Worm (Caenorhabditis elegans) whole organism, L1 larva: Measurements from ENCODE around the gene srz-56.

Source experiments
- C34B4.2 ChIP-seq: sonication (generic microtip); optimal IDR thresholded peaks from 2 replicates; lab custom pipeline; 2017; ENCODE audit warnings: mild to moderate bottlenecking, missing genetic modification characterization, missing compliant biosample characterization
- aha-1 ChIP-seq: fragments of 150-350 bp; optimal IDR thresholded peaks from 2 replicates; lab custom pipeline; 2014; ENCODE audit warnings: missing biosample characterization, missing genetic modification characterization
- aly-2 ChIP-seq: fragments of 150-350 bp; optimal IDR thresholded peaks from 2 replicates; lab custom pipeline; 2014; ENCODE audit warnings: missing biosample characterization, missing genetic modification characterization
- ama-1 ChIP-seq: fragments of 150-350 bp; optimal IDR thresholded peaks from 2 replicates; lab custom pipeline; 2014
- blmp-1 ChIP-seq: fragments of 150-350 bp; optimal IDR thresholded peaks from 2 replicates; lab custom pipeline; 2014; ENCODE audit warnings: missing biosample characterization, missing genetic modification characterization
- ceh-82 ChIP-seq, 3 experiments: fragments of 150-350 bp in 1 of 3; sonication (generic microtip) in 2 of 3; optimal IDR thresholded peaks; 2 replicates each; lab custom pipeline; 2014 to 2017; ENCODE audit warnings: missing biosample characterization in 3 of 3, missing genetic modification characterization in 3 of 3
- ceh-88 ChIP-seq: fragments of 200-800 bp; sonication (Bioruptor generic); IDR thresholded peaks from 2 replicates; pipeline ENCODE4 v1.3.6; 2022; ENCODE audit warnings: missing genetic modification characterization, missing compliant biosample characterization
- ceh-90 ChIP-seq: sonication (generic microtip); optimal IDR thresholded peaks from 2 replicates; lab custom pipeline; 2016; ENCODE audit warnings: missing genetic modification characterization, missing compliant biosample characterization
- dpl-1 ChIP-seq, 3 experiments: fragments of 150-350 bp in 2 of 3; sonication (generic microtip) in 1 of 3; optimal IDR thresholded peaks; 2 replicates each; lab custom pipeline; 2014 to 2017; ENCODE audit warnings: missing biosample characterization in 3 of 3, missing genetic modification characterization in 3 of 3, missing genetic modification reagents in 3 of 3
- efl-1 ChIP-seq, 4 experiments: fragments of 150-350 bp; optimal IDR thresholded peaks in 3 of 4; peaks in 1 of 4; 1 replicate in 1 of 4; 2 replicates in 3 of 4; lab custom pipeline; 2014; ENCODE audit warnings: missing biosample characterization in 2 of 4, missing genetic modification characterization in 2 of 4, missing genetic modification reagents in 2 of 4
- efl-3 ChIP-seq: fragments of 200-800 bp; sonication (Bioruptor generic); optimal IDR thresholded peaks from 2 replicates; lab custom pipeline; 2018; ENCODE audit warnings: mild to moderate bottlenecking, missing genetic modification characterization, missing compliant biosample characterization
- elt-2 ChIP-seq: sonication (generic microtip); optimal IDR thresholded peaks from 2 replicates; lab custom pipeline; 2016; ENCODE audit warnings: missing genetic modification characterization, mild to moderate bottlenecking, inconsistent platforms, missing compliant biosample characterization, missing genetic modification reagents
- elt-3 ChIP-seq, 6 experiments: fragments of 150-350 bp in 1 of 6; sonication (generic microtip); optimal IDR thresholded peaks; 2 replicates each; lab custom pipeline; 2017 to 2018; ENCODE audit warnings: missing biosample characterization in 6 of 6, missing genetic modification characterization in 6 of 6, inconsistent platforms in 1 of 6
- ets-5 ChIP-seq: fragments of 200-800 bp; sonication (Bioruptor generic); IDR thresholded peaks from 2 replicates; pipeline ENCODE4 v1.3.6; 2022; ENCODE audit warnings: missing genetic modification characterization, missing compliant biosample characterization
- fkh-10 ChIP-seq: sonication (generic microtip); optimal IDR thresholded peaks from 2 replicates; lab custom pipeline; 2017; ENCODE audit warnings: missing biosample characterization, missing genetic modification reagents, missing genetic modification characterization
- hlh-17 ChIP-seq: fragments of 200-800 bp; sonication (Bioruptor generic); optimal IDR thresholded peaks from 2 replicates; lab custom pipeline; 2018; ENCODE audit warnings: missing genetic modification characterization, mild to moderate bottlenecking, missing compliant biosample characterization, moderate library complexity, borderline replicate concordance
- isw-1 ChIP-seq: fragments of 200-800 bp; sonication (Bioruptor generic); IDR thresholded peaks from 2 replicates; pipeline ENCODE4 v1.3.6; 2022; ENCODE audit warnings: missing genetic modification characterization, missing compliant biosample characterization
- lin-35 ChIP-seq, 2 experiments: fragments of 150-350 bp; optimal IDR thresholded peaks; 2 replicates each; lab custom pipeline; 2014; ENCODE audit warnings: missing biosample characterization in 2 of 2, missing genetic modification characterization in 2 of 2, missing genetic modification reagents in 2 of 2
- lin-39 ChIP-seq: fragments of 150-350 bp; optimal IDR thresholded peaks from 2 replicates; lab custom pipeline; 2014; ENCODE audit warnings: missing biosample characterization, missing genetic modification reagents, missing genetic modification characterization
- mef-2 ChIP-seq: fragments of 150-350 bp; optimal IDR thresholded peaks from 2 replicates; lab custom pipeline; 2014; ENCODE audit warnings: missing biosample characterization, missing genetic modification characterization
- mep-1 ChIP-seq: fragments of 150-350 bp; optimal IDR thresholded peaks from 2 replicates; lab custom pipeline; 2014; ENCODE audit warnings: missing biosample characterization, missing genetic modification characterization
- nhr-11 ChIP-seq: fragments of 150-350 bp; optimal IDR thresholded peaks from 2 replicates; lab custom pipeline; 2014; ENCODE audit warnings: missing biosample characterization, missing genetic modification characterization
- nhr-12 ChIP-seq: sonication (generic microtip); optimal IDR thresholded peaks from 2 replicates; lab custom pipeline; 2017; ENCODE audit warnings: missing biosample characterization, missing genetic modification characterization
- nhr-19 ChIP-seq: fragments of 200-800 bp; sonication (Bioruptor generic); conservative IDR thresholded peaks from 2 replicates; pipeline ENCODE4 v1.3.6; 2022; ENCODE audit warnings: missing genetic modification characterization, missing compliant biosample characterization
- nhr-20 ChIP-seq: sonication (generic microtip); optimal IDR thresholded peaks from 2 replicates; lab custom pipeline; 2016; ENCODE audit warnings: mild to moderate bottlenecking, missing genetic modification characterization, missing compliant biosample characterization
- nhr-71 ChIP-seq: sonication (generic microtip); optimal IDR thresholded peaks from 2 replicates; lab custom pipeline; 2016; ENCODE audit warnings: mild to moderate bottlenecking, missing genetic modification characterization, moderate library complexity, missing compliant biosample characterization
- nhr-76 ChIP-seq: sonication (generic microtip); optimal IDR thresholded peaks from 2 replicates; lab custom pipeline; 2017; ENCODE audit warnings: missing biosample characterization, missing genetic modification characterization
- nhr-77 ChIP-seq: fragments of 150-350 bp; optimal IDR thresholded peaks from 2 replicates; lab custom pipeline; 2014; ENCODE audit warnings: missing biosample characterization, missing genetic modification characterization
- nhr-84 ChIP-seq: sonication (generic microtip); optimal IDR thresholded peaks from 2 replicates; lab custom pipeline; 2017; ENCODE audit warnings: missing biosample characterization, missing genetic modification characterization
- nhr-85 ChIP-seq: sonication (generic microtip); peaks from one replicate; lab custom pipeline; 2016; ENCODE audit warnings: missing genetic modification characterization, inconsistent platforms, missing compliant biosample characterization
- pax-3 ChIP-seq: fragments of 200-800 bp; sonication (Bioruptor generic); optimal IDR thresholded peaks from 2 replicates; lab custom pipeline; 2018; ENCODE audit warnings: mild to moderate bottlenecking, missing genetic modification characterization, moderate library complexity, missing compliant biosample characterization
- snu-23 ChIP-seq: sonication (generic microtip); optimal IDR thresholded peaks from 2 replicates; lab custom pipeline; 2016; ENCODE audit warnings: missing genetic modification characterization, missing compliant biosample characterization
- sox-4 ChIP-seq: sonication (generic microtip); optimal IDR thresholded peaks from 2 replicates; lab custom pipeline; 2016; ENCODE audit warnings: missing genetic modification characterization, missing compliant biosample characterization
- swsn-7 ChIP-seq: sonication (generic microtip); optimal IDR thresholded peaks from 2 replicates; lab custom pipeline; 2016; ENCODE audit warnings: missing genetic modification characterization, missing compliant biosample characterization
- tlp-1 ChIP-seq: fragments of 150-350 bp; optimal IDR thresholded peaks from 2 replicates; lab custom pipeline; 2014; ENCODE audit warnings: missing biosample characterization, missing genetic modification characterization
- unc-130 ChIP-seq: fragments of 150-350 bp; optimal IDR thresholded peaks from 2 replicates; lab custom pipeline; 2017; ENCODE audit warnings: missing biosample characterization, missing genetic modification characterization, inconsistent platforms
- unc-30 ChIP-seq: sonication (generic microtip); optimal IDR thresholded peaks from 2 replicates; lab custom pipeline; 2017; ENCODE audit warnings: missing biosample characterization, missing genetic modification characterization
- unc-86 ChIP-seq: sonication (generic microtip); optimal IDR thresholded peaks from 2 replicates; lab custom pipeline; 2016; ENCODE audit warnings: missing genetic modification characterization, missing compliant biosample characterization
- unc-98 ChIP-seq: fragments of 200-800 bp; sonication (Bioruptor generic); IDR thresholded peaks from 2 replicates; pipeline ENCODE4 v1.3.6; 2022; ENCODE audit warnings: missing genetic modification characterization, missing compliant biosample characterization
- zag-1 ChIP-seq: fragments of 150-350 bp; optimal IDR thresholded peaks from 2 replicates; lab custom pipeline; 2014; ENCODE audit warnings: missing biosample characterization, missing genetic modification characterization
- ztf-11 ChIP-seq, 2 experiments: sonication (generic microtip); optimal IDR thresholded peaks; 2 replicates each; lab custom pipeline; 2016 to 2017; ENCODE audit warnings: missing genetic modification characterization in 2 of 2, missing biosample characterization in 1 of 2, missing compliant biosample characterization in 1 of 2

Gene srz-56

ce11 chrIII:2271016-2271590, 30.5 kb downstream of the srz-56 start:
- TF ChIP-seq dpl-1 (GFP tag; optimal IDR thresholded peaks at IDR 0.05; lab: Kevin White, UChicago) = peak in 1 of 3 experiments; percentile 3
- TF ChIP-seq efl-1 (optimal IDR thresholded peaks at IDR 0.05; lab: Kevin White, UChicago) = peak in 1 of 2 experiments; percentile 50
- TF ChIP-seq efl-1 (GFP tag; optimal IDR thresholded peaks at IDR 0.05 in 1 of 2; lab: Kevin White, UChicago) = peak; percentile 32 to 93
- TF ChIP-seq, all 84 proteins: peak for 2; not testable (repeated sequence) for 82

- TF ChIP-seq unc-86 (tag; lab: Kevin White, UChicago) (no peak), aha-1 (tag; lab: Kevin White, UChicago) (no peak), pax-3 (tag; lab: Kevin White, UChicago) (no peak), lin-35 (GFP tag; optimal IDR thresholded peaks at IDR 0.05; lab: Kevin White, UChicago) (peak in 1 of 2 experiments; percentile 13), ets-5 (no peak), ztf-11 (tag; optimal IDR thresholded peaks at IDR 0.05; lab: Kevin White, UChicago) (no peak), aly-2 (tag; lab: Kevin White, UChicago) (no peak), efl-1 (optimal IDR thresholded peaks at IDR 0.05; lab: Kevin White, UChicago) (no peak), efl-1 (GFP tag; optimal IDR thresholded peaks at IDR 0.05 in 1 of 2; lab: Kevin White, UChicago) (peak in 1 of 2 experiments; percentile 75)
Measured at ce11 chrIII:2272075-2272474, 31.5 kb downstream of the srz-56 start, which contains the start of gene fbxa-48. TSS of gene fbxa-48 (minus strand) at chrIII:2272175.

ce11 chrIII:2272732-2273131, 32.2 kb downstream of the srz-56 start, which contains the start of gene fbxa-39:
TSS of gene fbxa-39 (plus strand) at chrIII:2273032.
- TF ChIP-seq nhr-12 (tag; lab: Kevin White, UChicago) = no peak
- TF ChIP-seq lin-35 (GFP tag; optimal IDR thresholded peaks at IDR 0.05; lab: Kevin White, UChicago) = no peak
- no peak for TF ChIP-seq zag-1 (tag; lab: Kevin White, UChicago)
- no peak for TF ChIP-seq ceh-88 (GFP tag; lab: Robert Waterston, UW)
- no peak for TF ChIP-seq mep-1
- no peak for TF ChIP-seq efl-3 (GFP tag; lab: Kevin White, UChicago)
- no peak for TF ChIP-seq C34B4.2
- no peak for TF ChIP-seq ama-1 (lab: Kevin White, UChicago)
- TF ChIP-seq tlp-1 (tag; lab: Kevin White, UChicago) = no peak
- TF ChIP-seq unc-98 (GFP tag; lab: Robert Waterston, UW) = no peak
- TF ChIP-seq sox-4 (tag; lab: Kevin White, UChicago) = no peak
- TF ChIP-seq fkh-10 (GFP tag; lab: Kevin White, UChicago) = no peak
- TF ChIP-seq ceh-90 (tag; lab: Kevin White, UChicago) = no peak
- TF ChIP-seq unc-86 (tag; lab: Kevin White, UChicago) = no peak
- no peak for TF ChIP-seq elt-2

ce11 chrIII:2276842-2277241, 36.3 kb downstream of the srz-56 start, which contains the start of gene Y54F10BM.21:
TSS of gene Y54F10BM.21 (plus strand) at chrIII:2277142.
- peak in 1 of 6 experiments; percentile 40 for TF ChIP-seq elt-3 (tag; optimal IDR thresholded peaks at IDR 0.05; lab: Kevin White, UChicago)
- TF ChIP-seq unc-86 (tag; lab: Kevin White, UChicago) = no peak

- TF ChIP-seq mep-1 (no peak), ceh-82 (tag; optimal IDR thresholded peaks at IDR 0.05; lab: Kevin White, UChicago) (no peak), unc-130 (tag; lab: Kevin White, UChicago) (no peak), efl-3 (GFP tag; lab: Kevin White, UChicago) (no peak), nhr-20 (no peak), mef-2 (tag; lab: Kevin White, UChicago) (no peak)
Measured at ce11 chrIII:2279457-2279856, 38.9 kb downstream of the srz-56 start, which contains the start of gene Y54F10BM.23. TSS of gene Y54F10BM.23 (minus strand) at chrIII:2279557.

- TF ChIP-seq nhr-71 (tag; lab: Kevin White, UChicago) (no peak), hlh-17 (no peak), snu-23 (peak; percentile 0), blmp-1 (tag; lab: Kevin White, UChicago) (no peak), tlp-1 (tag; lab: Kevin White, UChicago) (no peak), nhr-77 (tag; lab: Kevin White, UChicago) (no peak), swsn-7 (tag; lab: Kevin White, UChicago) (no peak), nhr-84 (tag; lab: Kevin White, UChicago) (no peak), unc-30 (tag; lab: Kevin White, UChicago) (no peak), nhr-85 (tag; lab: Kevin White, UChicago) (peak; percentile 82), nhr-76 (tag; lab: Kevin White, UChicago) (no peak), lin-39 (no peak), nhr-19 (GFP tag; lab: Robert Waterston, UW) (no peak), ceh-88 (GFP tag; lab: Robert Waterston, UW) (no peak), lin-35 (GFP tag; optimal IDR thresholded peaks at IDR 0.05; lab: Kevin White, UChicago) (peak in 1 of 2 experiments; percentile 10), nhr-11 (no peak), isw-1 (GFP tag; lab: Robert Waterston, UW) (no peak), unc-130 (tag; lab: Kevin White, UChicago) (no peak), elt-2 (no peak), nhr-20 (peak; percentile 30)
Measured at ce11 chrIII:2280569-2280968, 40.0 kb downstream of the srz-56 start, which contains the start of gene Y54F10BM.22. TSS of gene Y54F10BM.22 (plus strand) at chrIII:2280899.
